Worm (Caenorhabditis elegans): ENCODE data around the gene acl-7.
A peak's percentile ranks its signal among the peaks of the same experiment; 100 is the strongest.

acl-7 gene

DNA sequence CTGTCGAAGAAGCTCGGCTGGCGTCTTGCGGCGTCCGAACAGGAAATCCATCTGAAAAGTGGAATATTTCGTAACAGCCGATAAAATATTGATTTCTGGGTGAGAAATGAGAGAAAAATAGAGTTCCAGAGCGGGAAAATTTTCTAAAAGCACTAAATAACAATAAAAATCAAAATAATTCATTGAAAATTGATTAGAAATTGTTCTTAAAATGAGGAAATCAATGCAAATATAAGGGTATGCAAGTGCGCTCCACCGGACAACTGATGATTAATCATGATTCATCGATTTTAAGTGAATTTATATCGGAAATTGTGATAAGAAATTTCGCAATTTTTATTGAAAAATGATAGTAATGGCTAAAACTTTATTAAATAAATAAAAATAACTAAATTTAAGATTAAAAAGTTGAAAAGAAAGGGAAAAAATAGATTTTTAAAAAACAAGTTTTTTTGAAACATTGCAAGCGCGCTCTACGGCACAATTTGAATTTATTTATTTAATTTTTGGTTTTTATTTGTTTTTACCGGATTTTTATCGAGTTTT is 48.0 kb downstream of the acl-7 start, which contains the start of the genes vps-2 and tiar-2:
Gene vps-2, minus strand, starts transcription at position 51 of the 546 bp plus-strand sequence.
Gene tiar-2, plus strand, starts transcription at position 520 of the 546 bp plus-strand sequence.
- no peak for TF ChIP-seq F37B4.10 (GFP tag; IDR thresholded peaks at IDR 0.05)
- peak; percentile 90 for TF ChIP-seq attf-5 (GFP tag; optimal IDR thresholded peaks at IDR 0.05)
- peak; percentile 35; the same call in 1 of the 2 replicates for TF ChIP-seq pbrm-1 (GFP tag; IDR thresholded peaks at IDR 0.05)
- TF ChIP-seq lin-54 (GFP tag; optimal IDR thresholded peaks at IDR 0.05): peak; percentile 39
- no peak for TF ChIP-seq ztf-6 (GFP tag; IDR thresholded peaks at IDR 0.05)
- peak; percentile 7 for TF ChIP-seq nhr-80 (tag; optimal IDR thresholded peaks at IDR 0.05)
- no peak; the same call in 1 of the 2 replicates for TF ChIP-seq cebp-1 (GFP tag; IDR thresholded peaks at IDR 0.05)
- TF ChIP-seq cebp-1 (tag; optimal IDR thresholded peaks at IDR 0.05): peak; percentile 87
- TF ChIP-seq K12H6.12 (tag; optimal IDR thresholded peaks at IDR 0.05): peak; percentile 14
- peak; percentile 22 for TF ChIP-seq snpc-3.4 (tag; optimal IDR thresholded peaks at IDR 0.05)
- TF ChIP-seq dox-1 (GFP tag; IDR thresholded peaks at IDR 0.05): 0 out of 2 replicates have a peak, but pooled peaks have one; percentile 18
- TF ChIP-seq Y53G8AR.9 (GFP tag; conservative IDR thresholded peaks at IDR 0.05): 0 out of 2 replicates have a peak, but pooled peaks have one; percentile 35
- TF ChIP-seq snpc-4 (GFP tag; optimal IDR thresholded peaks at IDR 0.05): no peak
- peak in 3 of 4 experiments; percentile 42 to 74 (median 46) for TF ChIP-seq snpc-4 (tag; optimal IDR thresholded peaks at IDR 0.05)
- no peak for TF ChIP-seq tbx-9 (tag; optimal IDR thresholded peaks at IDR 0.05; ENCODE audit: borderline replicate concordance)
- peak; percentile 66 for TF ChIP-seq lin-40 (tag; optimal IDR thresholded peaks at IDR 0.05)
- no peak for TF ChIP-seq mxl-1 (tag; optimal IDR thresholded peaks at IDR 0.05)
- peak; percentile 30 for TF ChIP-seq ztf-26 (tag; optimal IDR thresholded peaks at IDR 0.05)
- TF ChIP-seq T26A5.8 (tag; optimal IDR thresholded peaks at IDR 0.05): no peak
- no peak for TF ChIP-seq rec-8 (tag; optimal IDR thresholded peaks at IDR 0.05)
- no peak for TF ChIP-seq hrde-1 (tag; optimal IDR thresholded peaks at IDR 0.05; ENCODE audit: borderline replicate concordance)
- TF ChIP-seq hmg-20 (GFP tag; IDR thresholded peaks at IDR 0.05): no peak
- TF ChIP-seq atf-7 (tag; optimal IDR thresholded peaks at IDR 0.05): no peak
- peak; percentile 2 for TF ChIP-seq lsl-1 (GFP tag; optimal IDR thresholded peaks at IDR 0.05)
- TF ChIP-seq sea-2 (GFP tag; IDR thresholded peaks at IDR 0.05): no peak
- peak; percentile 89 for TF ChIP-seq mcd-1 (GFP tag; IDR thresholded peaks at IDR 0.05)
- peak in 1 of 2 experiments; percentile 36 for TF ChIP-seq let-607 (tag; optimal IDR thresholded peaks at IDR 0.05)
- TF ChIP-seq hmg-1.2 (GFP tag; IDR thresholded peaks at IDR 0.05): peak; percentile 54

DNA sequence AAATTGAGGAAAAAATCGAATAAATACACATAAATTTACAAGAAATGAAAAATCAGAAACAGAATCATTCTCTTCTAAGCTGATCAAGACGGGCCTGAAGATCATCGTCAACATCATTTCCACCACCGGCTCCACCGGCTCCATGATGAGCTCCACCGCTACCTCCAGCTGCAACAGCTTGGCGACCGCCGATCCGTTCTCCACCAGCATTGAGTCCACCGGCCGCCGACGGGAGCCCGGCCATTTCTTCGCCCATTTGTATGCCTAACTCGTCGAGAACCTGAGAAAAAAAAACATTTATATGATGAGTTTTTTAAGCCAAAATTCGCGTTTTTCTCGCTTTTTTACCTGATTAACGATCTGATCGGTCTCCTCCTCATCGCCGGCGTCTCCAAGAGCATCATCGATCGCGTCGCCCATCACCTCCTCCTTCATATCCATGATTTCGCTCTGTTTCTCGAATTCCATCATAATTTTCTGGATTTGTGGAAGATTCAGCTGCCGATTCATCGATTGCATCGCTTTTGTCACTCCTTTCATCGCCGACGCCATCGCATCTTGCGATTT is 48.9 kb downstream of the acl-7 start:
- TF ChIP-seq zfh-2 (GFP tag; conservative IDR thresholded peaks at IDR 0.05) (peak; percentile 82), K11D2.4 (GFP tag; IDR thresholded peaks at IDR 0.05) (no peak), egrh-3 (GFP tag; IDR thresholded peaks at IDR 0.05) (peak; percentile 59; the same call in 1 of the 2 replicates), ceh-40 (GFP tag; IDR thresholded peaks at IDR 0.05) (no peak), lsy-27 (tag; optimal IDR thresholded peaks at IDR 0.05; ENCODE audit: borderline replicate concordance, insufficient read depth) (no peak), snpc-1.1 (tag; optimal IDR thresholded peaks at IDR 0.05; ENCODE audit: insufficient read depth) (no peak), unc-130 (GFP tag; optimal IDR thresholded peaks at IDR 0.05) (no peak), sea-2 (GFP tag; IDR thresholded peaks at IDR 0.05) (no peak), ztf-18 (tag; optimal IDR thresholded peaks at IDR 0.05) (no peak), hlh-12 (tag; optimal IDR thresholded peaks at IDR 0.05) (no peak), nhr-120 (GFP tag; IDR thresholded peaks at IDR 0.05) (no peak), K12H6.12 (tag; optimal IDR thresholded peaks at IDR 0.05) (no peak)
